Worm (Caenorhabditis elegans) whole organism, L4/young adult: ENCODE data around the gene F11D11.12.
"Not testable (repeated sequence)": the region's sequence is repeated elsewhere in the genome, so short reads cannot be mapped to it uniquely, and the experiment has no call there.

Experiments
- W03F9.2 ChIP-seq: fragments of 150-350 bp; optimal IDR thresholded peaks from 2 replicates; lab custom pipeline; 2014; ENCODE audit warnings: missing biosample characterization, missing genetic modification characterization
- dao-5 ChIP-seq: sonication (generic microtip); optimal IDR thresholded peaks from 2 replicates; lab custom pipeline; 2016; ENCODE audit warnings: missing genotype, missing genetic modification characterization, moderate library complexity, missing compliant biosample characterization
- him-1 ChIP-seq: sonication (generic microtip); optimal IDR thresholded peaks from 2 replicates; lab custom pipeline; 2016; ENCODE audit warnings: missing genotype, missing genetic modification reagents, missing genetic modification characterization, missing compliant biosample characterization

- TF ChIP-seq him-1, W03F9.2, dao-5: not testable (repeated sequence)
Measured at ce11 chrV:18754328-18754727, 3.8 kb upstream of the F11D11.12 start, which contains the start of gene clec-254.
